Fruit fly (Drosophila melanogaster) whole organism, embryonic: Measurements from ENCODE around the gene Ldaf1.
A peak's percentile ranks its signal among the peaks of the same experiment; 100 is the strongest.

ENCODE experiments used
- Ada2b ChIP-seq: fragments of 200-800 bp; sonication (Bioruptor generic); IDR thresholded peaks from 2 replicates; pipeline ENCODE4 v1.3.6; 2022; ENCODE audit warnings: missing biosample characterization, missing genetic modification characterization
- Adf1 ChIP-seq: fragments of 200-800 bp; sonication (Bioruptor generic); IDR thresholded peaks from 2 replicates; pipeline ENCODE4 v1.3.6; 2022; ENCODE audit warnings: missing biosample characterization, missing genetic modification characterization
- B-H2 ChIP-seq: fragments of 200-800 bp; sonication (Bioruptor generic); optimal IDR thresholded peaks from 2 replicates; lab custom pipeline; 2018; ENCODE audit warnings: missing biosample characterization, mild to moderate bottlenecking, missing genetic modification characterization
- C15 ChIP-seq: fragments of 200-800 bp; sonication (Bioruptor generic); IDR thresholded peaks from 3 replicates; pipeline ENCODE4 v1.3.6; 2022; ENCODE audit warnings: missing biosample characterization, missing genetic modification characterization
- CG10543 ChIP-seq: fragments of 200-800 bp; sonication (Bioruptor generic); optimal IDR thresholded peaks from 3 replicates; lab custom pipeline; 2017; ENCODE audit warnings: missing biosample characterization, mild to moderate bottlenecking, missing genetic modification characterization, moderate library complexity
- CG10565 ChIP-seq: fragments of 200-800 bp; sonication (Bioruptor generic); optimal IDR thresholded peaks from 3 replicates; lab custom pipeline; 2016; ENCODE audit warnings: missing biosample characterization, mild to moderate bottlenecking, missing genetic modification characterization
- CG11247 ChIP-seq: fragments of 200-800 bp; sonication (Bioruptor generic); IDR thresholded peaks from 2 replicates; pipeline ENCODE4 v1.3.6; 2022; ENCODE audit warnings: missing biosample characterization, missing genetic modification characterization
- CG12155 ChIP-seq: fragments of 200-800 bp; sonication (Bioruptor generic); optimal IDR thresholded peaks from 3 replicates; lab custom pipeline; 2016; ENCODE audit warnings: missing biosample characterization, missing genetic modification characterization
- CG12391 ChIP-seq: fragments of 200-800 bp; sonication (Bioruptor generic); optimal IDR thresholded peaks from 3 replicates; lab custom pipeline; 2018; ENCODE audit warnings: missing biosample characterization, mild to moderate bottlenecking, missing genetic modification characterization, moderate library complexity
- CG12942 ChIP-seq: fragments of 200-800 bp; sonication (Bioruptor generic); optimal IDR thresholded peaks from 3 replicates; lab custom pipeline; 2016; ENCODE audit warnings: missing biosample characterization, missing genetic modification characterization
- CG14965 ChIP-seq: fragments of 200-800 bp; sonication (Bioruptor generic); optimal IDR thresholded peaks from 2 replicates; lab custom pipeline; 2016; ENCODE audit warnings: missing biosample characterization, missing genetic modification characterization, borderline replicate concordance
- CG15073 ChIP-seq: fragments of 200-800 bp; sonication (Bioruptor generic); optimal IDR thresholded peaks from 2 replicates; lab custom pipeline; 2016; ENCODE audit warnings: missing biosample characterization, missing genetic modification characterization
- CG15514 ChIP-seq: fragments of 200-800 bp; sonication (Bioruptor generic); optimal IDR thresholded peaks from 3 replicates; lab custom pipeline; 2017; ENCODE audit warnings: missing biosample characterization, missing genetic modification characterization, mild to moderate bottlenecking, moderate library complexity, missing genetic modification reagents
- CG1603 ChIP-seq: fragments of 200-800 bp; sonication (Bioruptor generic); optimal IDR thresholded peaks from 2 replicates; lab custom pipeline; 2019; ENCODE audit warnings: missing biosample characterization, mild to moderate bottlenecking, missing genetic modification characterization, moderate library complexity
- CG17385 ChIP-seq: fragments of 200-800 bp; sonication (Bioruptor generic); optimal IDR thresholded peaks from 3 replicates; lab custom pipeline; 2018; ENCODE audit warnings: missing biosample characterization, mild to moderate bottlenecking, missing genetic modification characterization
- CG1792 ChIP-seq: fragments of 200-800 bp; sonication (Bioruptor generic); optimal IDR thresholded peaks from 2 replicates; lab custom pipeline; 2016; ENCODE audit warnings: missing biosample characterization, missing genetic modification characterization
- CG2875 ChIP-seq: fragments of 200-800 bp; sonication (Bioruptor generic); optimal IDR thresholded peaks from 2 replicates; lab custom pipeline; 2017; ENCODE audit warnings: missing biosample characterization, mild to moderate bottlenecking, missing genetic modification characterization, missing genetic modification reagents
- CG2889 ChIP-seq: fragments of 200-800 bp; sonication (Bioruptor generic); IDR thresholded peaks from 3 replicates; pipeline ENCODE4 v1.3.6; 2022; ENCODE audit warnings: missing biosample characterization, missing genetic modification characterization
- CG34224 ChIP-seq: fragments of 200-800 bp; sonication (Bioruptor generic); IDR thresholded peaks from 3 replicates; pipeline ENCODE4 v1.3.6; 2022; ENCODE audit warnings: missing biosample characterization, missing genetic modification characterization; ENCODE audit not compliant: partially characterized antibody
- CG5245 ChIP-seq: fragments of 200-800 bp; sonication (Bioruptor generic); optimal IDR thresholded peaks from 3 replicates; lab custom pipeline; 2016; ENCODE audit warnings: missing biosample characterization, missing genetic modification characterization
- CG6813 ChIP-seq: fragments of 200-800 bp; sonication (Bioruptor generic); optimal IDR thresholded peaks from 2 replicates; lab custom pipeline; 2017; ENCODE audit warnings: missing biosample characterization, missing genetic modification characterization, mild to moderate bottlenecking, moderate library complexity, missing genetic modification reagents
- CG7786 ChIP-seq: fragments of 200-800 bp; sonication (Bioruptor generic); optimal IDR thresholded peaks from 2 replicates; lab custom pipeline; 2016; ENCODE audit warnings: missing biosample characterization, missing genetic modification characterization
- CG7839 ChIP-seq: fragments of 200-800 bp; sonication (Bioruptor generic); optimal IDR thresholded peaks from 3 replicates; lab custom pipeline; 2018; ENCODE audit warnings: missing biosample characterization, mild to moderate bottlenecking, missing genetic modification characterization, moderate library complexity
- CG7928 ChIP-seq: fragments of 200-800 bp; sonication (Bioruptor generic); optimal IDR thresholded peaks from 2 replicates; lab custom pipeline; 2017; ENCODE audit warnings: missing biosample characterization, mild to moderate bottlenecking, missing genetic modification characterization
- CG8359 ChIP-seq: fragments of 200-800 bp; sonication (Bioruptor generic); optimal IDR thresholded peaks from 2 replicates; lab custom pipeline; 2017; ENCODE audit warnings: missing biosample characterization, mild to moderate bottlenecking, missing genetic modification characterization, borderline replicate concordance
- D19B ChIP-seq: fragments of 200-800 bp; sonication (Bioruptor generic); optimal IDR thresholded peaks from 2 replicates; lab custom pipeline; 2017; ENCODE audit warnings: missing biosample characterization, mild to moderate bottlenecking, missing genetic modification characterization
- Hand ChIP-seq: fragments of 200-800 bp; sonication (Bioruptor generic); optimal IDR thresholded peaks from 2 replicates; lab custom pipeline; 2017; ENCODE audit warnings: mild to moderate bottlenecking, missing biosample characterization, missing genetic modification reagents, missing genetic modification characterization
- Hmr ChIP-seq: fragments of 200-800 bp; sonication (Bioruptor generic); optimal IDR thresholded peaks from 3 replicates; lab custom pipeline; 2017; ENCODE audit warnings: mild to moderate bottlenecking, missing biosample characterization, missing genetic modification reagents, missing genetic modification characterization
- Myb ChIP-seq: fragments of 200-800 bp; sonication (Bioruptor generic); optimal IDR thresholded peaks from 2 replicates; lab custom pipeline; 2016; ENCODE audit warnings: missing biosample characterization, missing genetic modification characterization
- NC2β ChIP-seq: fragments of 200-800 bp; sonication (Bioruptor generic); optimal IDR thresholded peaks from 2 replicates; lab custom pipeline; 2016; ENCODE audit warnings: missing biosample characterization, missing genetic modification characterization
- Taf1 ChIP-seq: fragments of 200-800 bp; sonication (Bioruptor generic); IDR thresholded peaks from 2 replicates; pipeline ENCODE4 v1.3.6; 2022; ENCODE audit warnings: missing biosample characterization, missing genetic modification characterization
- Tbp ChIP-seq: fragments of >200 bp; optimal IDR thresholded peaks from 2 replicates; lab custom pipeline; 2018; ENCODE audit warnings: missing biosample characterization, missing genetic modification characterization
- Trl ChIP-seq, 3 experiments: fragments of >200 bp in 2 of 3; fragments of 200-800 bp in 1 of 3; sonication (Bioruptor generic) in 1 of 3; optimal IDR thresholded peaks; 2 replicates in 1 of 3; 3 replicates in 2 of 3; lab custom pipeline; 2016 to 2017; ENCODE audit warnings: missing biosample characterization in 1 of 3, missing genetic modification characterization in 1 of 3
- Xbp1 ChIP-seq: fragments of 200-800 bp; sonication (Bioruptor generic); optimal IDR thresholded peaks from 3 replicates; lab custom pipeline; 2016; ENCODE audit warnings: missing biosample characterization, mild to moderate bottlenecking, missing genetic modification characterization
- chm ChIP-seq: fragments of 200-800 bp; sonication (Bioruptor generic); IDR thresholded peaks from 2 replicates; pipeline ENCODE4 v1.3.6; 2022; ENCODE audit warnings: missing biosample characterization, missing genetic modification characterization
- crol ChIP-seq: fragments of 200-800 bp; sonication (Bioruptor generic); IDR thresholded peaks from 2 replicates; pipeline ENCODE4 v1.3.6; 2022; ENCODE audit warnings: missing biosample characterization, missing genetic modification characterization
- grau ChIP-seq: fragments of 200-800 bp; optimal IDR thresholded peaks from 3 replicates; lab custom pipeline; 2019; ENCODE audit warnings: missing biosample characterization, mild to moderate bottlenecking, missing genetic modification characterization, moderate library complexity
- hbn ChIP-seq: fragments of 200-800 bp; sonication (Bioruptor generic); IDR thresholded peaks from 2 replicates; pipeline ENCODE4 v1.3.6; 2022; ENCODE audit warnings: missing biosample characterization, missing genetic modification characterization; ENCODE audit not compliant: partially characterized antibody
- jigr1 ChIP-seq: fragments of 200-800 bp; sonication (Bioruptor generic); IDR thresholded peaks from 3 replicates; pipeline ENCODE4 v1.3.6; 2022; ENCODE audit warnings: missing biosample characterization, missing genetic modification characterization
- pb ChIP-seq: fragments of 200-800 bp; sonication (Bioruptor generic); optimal IDR thresholded peaks from 3 replicates; lab custom pipeline; 2016; ENCODE audit warnings: missing biosample characterization, missing genetic modification characterization
- pnt ChIP-seq: fragments of 200-800 bp; sonication (Bioruptor generic); optimal IDR thresholded peaks from 3 replicates; lab custom pipeline; 2016; ENCODE audit warnings: missing biosample characterization, missing genetic modification characterization
- repo ChIP-seq: fragments of 200-800 bp; sonication (Bioruptor generic); optimal IDR thresholded peaks from 2 replicates; lab custom pipeline; 2016; ENCODE audit warnings: missing biosample characterization, missing genetic modification characterization
- run ChIP-seq: fragments of 200-800 bp; sonication (Bioruptor generic); optimal IDR thresholded peaks from 3 replicates; lab custom pipeline; 2018; ENCODE audit warnings: missing biosample characterization, mild to moderate bottlenecking, missing genetic modification characterization
- sens ChIP-seq: fragments of 200-800 bp; sonication (Bioruptor generic); peaks from one replicate; lab custom pipeline; 2016; ENCODE audit warnings: missing biosample characterization, missing genetic modification characterization
- sima ChIP-seq: fragments of 200-800 bp; sonication (Bioruptor generic); optimal IDR thresholded peaks from 2 replicates; lab custom pipeline; 2016; ENCODE audit warnings: missing biosample characterization, missing genetic modification characterization
- slou ChIP-seq: fragments of 200-800 bp; sonication (Bioruptor generic); optimal IDR thresholded peaks from 3 replicates; lab custom pipeline; 2016; ENCODE audit warnings: missing biosample characterization, missing genetic modification characterization
- sr ChIP-seq: fragments of 200-800 bp; sonication (Bioruptor generic); IDR thresholded peaks from 3 replicates; pipeline ENCODE4 v1.3.6; 2022; ENCODE audit warnings: missing biosample characterization, missing genetic modification characterization
- tx ChIP-seq: fragments of 200-800 bp; sonication (Bioruptor generic); optimal IDR thresholded peaks from 2 replicates; lab custom pipeline; 2016; ENCODE audit warnings: missing biosample characterization, missing genetic modification characterization
- vfl ChIP-seq: fragments of 200-800 bp; sonication (Bioruptor generic); optimal IDR thresholded peaks from 2 replicates; lab custom pipeline; 2016; ENCODE audit warnings: missing biosample characterization, missing genetic modification characterization
- vvl ChIP-seq: fragments of 200-800 bp; sonication (Bioruptor generic); IDR thresholded peaks from 2 replicates; pipeline ENCODE4 v1.3.6; 2022; ENCODE audit warnings: missing biosample characterization, missing genetic modification characterization

Ldaf1 gene

dm6 chrX:1854070-1854469, 47.6 kb downstream of the Ldaf1 start (continued):
- TF ChIP-seq sr (GFP tag; lab: Robert Waterston, UW) = peak; percentile 52; the same call in 2 of the 3 replicates
- no peak for TF ChIP-seq hbn (GFP tag; lab: Robert Waterston, UW)
- TF ChIP-seq CG14965 (GFP tag; lab: Kevin White, UChicago) = peak; percentile 50
- TF ChIP-seq Hmr (GFP tag; lab: Kevin White, UChicago) = peak; percentile 95
- TF ChIP-seq CG12391 (tag; lab: Kevin White, UChicago) = no peak
- TF ChIP-seq CG12155 = peak; percentile 6
- no peak for TF ChIP-seq NC2β (GFP tag; lab: Kevin White, UChicago)
- no peak for TF ChIP-seq crol (GFP tag; lab: Robert Waterston, UW)
- TF ChIP-seq repo (GFP tag; lab: Kevin White, UChicago) = peak; percentile 34
- TF ChIP-seq pnt (GFP tag; lab: Kevin White, UChicago) = peak; percentile 44
- peak; percentile 89 for TF ChIP-seq Hand (GFP tag; lab: Kevin White, UChicago)
- TF ChIP-seq jigr1 = no peak
- peak; percentile 93 for TF ChIP-seq CG10543
- TF ChIP-seq CG15073 (GFP tag; lab: Kevin White, UChicago) = no peak
- TF ChIP-seq CG8359 = no peak
- peak; percentile 32 for TF ChIP-seq tx (GFP tag; lab: Kevin White, UChicago)
- TF ChIP-seq chm = no peak
- peak; percentile 32 for TF ChIP-seq sima
- no peak for TF ChIP-seq Tbp (GFP tag; lab: Kevin White, UChicago)
- no peak for TF ChIP-seq Trl (optimal IDR thresholded peaks at IDR 0.05; lab: Kevin White, UChicago)
- peak; percentile 80 for TF ChIP-seq Trl (GFP tag; optimal IDR thresholded peaks at IDR 0.05; lab: Kevin White, UChicago)
- TF ChIP-seq CG7786 (GFP tag; lab: Kevin White, UChicago) = peak; percentile 23
- TF ChIP-seq CG34224 (GFP tag; lab: Robert Waterston, UW) = no peak
- peak; percentile 92 for TF ChIP-seq CG6813 (GFP tag; lab: Kevin White, UChicago)
- peak; percentile 71; the same call in 1 of the 3 replicates for TF ChIP-seq C15 (GFP tag; lab: Robert Waterston, UW)
- peak; percentile 50; the same call in 1 of the 2 replicates for TF ChIP-seq vvl (GFP tag; lab: Robert Waterston, UW)
- TF ChIP-seq vfl = no peak
- TF ChIP-seq Xbp1 (GFP tag; lab: Kevin White, UChicago) = peak; percentile 11
- TF ChIP-seq Taf1 = peak; percentile 31; the same call in 1 of the 2 replicates
- TF ChIP-seq CG15514 = peak; percentile 92
- TF ChIP-seq grau = peak; percentile 30
- peak; percentile 72; the same call in 1 of the 2 replicates for TF ChIP-seq Adf1
- peak; percentile 72 for TF ChIP-seq B-H2 (GFP tag; lab: Kevin White, UChicago)
- TF ChIP-seq D19B = peak; percentile 56
- TF ChIP-seq CG5245 (GFP tag; lab: Kevin White, UChicago) = no peak
- TF ChIP-seq run (tag; lab: Kevin White, UChicago) = peak; percentile 17
- peak; percentile 42 for TF ChIP-seq Myb (GFP tag; lab: Kevin White, UChicago)
- TF ChIP-seq pb (GFP tag; lab: Kevin White, UChicago) = peak; percentile 57
- TF ChIP-seq CG2889 (GFP tag; lab: Robert Waterston, UW) = peak; percentile 65; the same call in 2 of the 3 replicates
- TF ChIP-seq CG17385 (GFP tag; lab: Kevin White, UChicago) = peak; percentile 56
- TF ChIP-seq slou (GFP tag; lab: Kevin White, UChicago) = peak; percentile 56
- TF ChIP-seq CG11247 (GFP tag; lab: Robert Waterston, UW) = peak; percentile 78
- TF ChIP-seq CG12942 (GFP tag; lab: Kevin White, UChicago) = peak; percentile 55
- TF ChIP-seq CG10565 (GFP tag; lab: Kevin White, UChicago) = no peak
- peak; percentile 13 for TF ChIP-seq CG1603 (tag; lab: Kevin White, UChicago)
- peak; percentile 53 for TF ChIP-seq CG7928 (GFP tag; lab: Kevin White, UChicago)
- peak; percentile 88 for TF ChIP-seq sens (GFP tag; lab: Kevin White, UChicago)
- TF ChIP-seq CG7839 (tag; lab: Kevin White, UChicago) = peak; percentile 15
- peak; percentile 52 for TF ChIP-seq CG2875
- TF ChIP-seq CG1792 (GFP tag; lab: Kevin White, UChicago) = peak; percentile 57
- peak; percentile 29; the same call in 1 of the 2 replicates for TF ChIP-seq Ada2b
